Fruit fly (Drosophila melanogaster): Measurements from ENCODE around the gene Cpsf6.

Cpsf6 gene

DNA sequence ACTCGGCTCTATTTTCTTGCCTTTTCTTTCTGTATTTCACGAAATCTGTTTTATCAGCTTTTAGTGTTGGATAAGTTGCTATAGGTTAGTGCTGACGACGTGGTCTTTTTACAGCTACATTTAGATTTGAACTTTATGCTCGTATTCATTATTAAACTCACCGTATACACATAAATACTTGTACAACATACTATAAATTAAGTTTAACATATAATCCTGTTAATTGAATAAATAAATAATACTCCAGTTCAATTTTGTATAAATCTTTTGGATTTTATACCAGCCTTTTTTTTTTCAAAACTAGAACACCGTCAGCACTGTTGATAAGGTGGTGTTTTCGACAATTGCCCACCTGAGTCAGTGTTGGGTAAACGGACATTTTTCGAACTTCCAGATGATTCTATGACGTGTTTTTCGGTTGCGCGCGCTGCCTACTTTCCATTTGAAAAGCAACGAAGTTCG lies 6.4 kb downstream of the Cpsf6 start, which contains the start of gene BI-1 (continued):
- no peak for TF ChIP-seq crol (GFP tag; IDR thresholded peaks at IDR 0.05)
- TF ChIP-seq Lim3 (GFP tag; IDR thresholded peaks at IDR 0.05) = no peak
- no peak for TF ChIP-seq CG2889 (GFP tag; IDR thresholded peaks at IDR 0.05)
- TF ChIP-seq Dip3 (GFP tag; optimal IDR thresholded peaks at IDR 0.05) = peak; percentile 32
- no peak for TF ChIP-seq CG7963 (GFP tag; IDR thresholded peaks at IDR 0.05; ENCODE audit: partially characterized antibody)
- 0 out of 2 replicates have a peak, but pooled peaks have one; percentile 16 for TF ChIP-seq CG6272 (GFP tag; IDR thresholded peaks at IDR 0.05)
- TF ChIP-seq Dip2 (GFP tag; IDR thresholded peaks at IDR 0.05) = no peak
- TF ChIP-seq CG10147 (GFP tag; optimal IDR thresholded peaks at IDR 0.05) = peak; percentile 83
- TF ChIP-seq Gug (GFP tag; IDR thresholded peaks at IDR 0.05) = no peak
- TF ChIP-seq fd96Cb (tag; optimal IDR thresholded peaks at IDR 0.05) = peak; percentile 24
- no peak for TF ChIP-seq vvl (GFP tag; IDR thresholded peaks at IDR 0.05)
- peak; percentile 45; the same call in 2 of the 3 replicates for TF ChIP-seq tgo (GFP tag; IDR thresholded peaks at IDR 0.05)
- no peak for TF ChIP-seq emc (GFP tag; optimal IDR thresholded peaks at IDR 0.05)
- TF ChIP-seq CG31441 (GFP tag; IDR thresholded peaks at IDR 0.05) = no peak
- no peak for TF ChIP-seq run (tag; optimal IDR thresholded peaks at IDR 0.05)
- TF ChIP-seq ac (GFP tag; optimal IDR thresholded peaks at IDR 0.05) = no peak
- peak; percentile 13 for TF ChIP-seq CG4854 (GFP tag; optimal IDR thresholded peaks at IDR 0.05)
- TF ChIP-seq CG18764 (GFP tag; optimal IDR thresholded peaks at IDR 0.05) = peak; percentile 58
- peak; percentile 67 for TF ChIP-seq CG4328 (GFP tag; optimal IDR thresholded peaks at IDR 0.05)
- no peak for TF ChIP-seq tna (GFP tag; IDR thresholded peaks at IDR 0.05; ENCODE audit: partially characterized antibody)
- peak; percentile 16; the same call in 1 of the 3 replicates for TF ChIP-seq croc (GFP tag; conservative IDR thresholded peaks at IDR 0.05)
- no peak for TF ChIP-seq schlank (tag; optimal IDR thresholded peaks at IDR 0.05)
- no peak for TF ChIP-seq CG11085 (GFP tag; IDR thresholded peaks at IDR 0.05)
- TF ChIP-seq CG32772 (GFP tag; IDR thresholded peaks at IDR 0.05) = peak; percentile 24; the same call in 1 of the 2 replicates
- no peak for TF ChIP-seq CG6791 (GFP tag; IDR thresholded peaks at IDR 0.05; ENCODE audit: partially characterized antibody)
- peak; percentile 82 for TF ChIP-seq CG9932 (GFP tag; IDR thresholded peaks at IDR 0.05)
- no peak for TF ChIP-seq CG13287 (GFP tag; IDR thresholded peaks at IDR 0.05; ENCODE audit: partially characterized antibody)
- peak; percentile 71 for TF ChIP-seq CG6689 (GFP tag; IDR thresholded peaks at IDR 0.05)
- no peak for TF ChIP-seq H2.0 (GFP tag; IDR thresholded peaks at IDR 0.05)
- TF ChIP-seq CG31365 (tag; optimal IDR thresholded peaks at IDR 0.05) = no peak
- TF ChIP-seq Sox100B (GFP tag; optimal IDR thresholded peaks at IDR 0.05) = peak; percentile 79
- TF ChIP-seq hth (optimal IDR thresholded peaks at IDR 0.05) = no peak
- no peak for TF ChIP-seq HLH3B (GFP tag; IDR thresholded peaks at IDR 0.05)
- peak; percentile 44 for TF ChIP-seq CG13624 (GFP tag; optimal IDR thresholded peaks at IDR 0.05)
- no peak for TF ChIP-seq rib (GFP tag; IDR thresholded peaks at IDR 0.05)
- TF ChIP-seq NFAT (GFP tag; IDR thresholded peaks at IDR 0.05) = no peak
- peak; percentile 32 for TF ChIP-seq Bdp1 (GFP tag; optimal IDR thresholded peaks at IDR 0.05)
- no peak for TF ChIP-seq CG11504 (tag; optimal IDR thresholded peaks at IDR 0.05)
- TF ChIP-seq cwo (GFP tag; optimal IDR thresholded peaks at IDR 0.05) = peak; percentile 63
- peak; percentile 54 for TF ChIP-seq CG10209 (GFP tag; optimal IDR thresholded peaks at IDR 0.05)
- peak; percentile 58 for TF ChIP-seq CG12155 (GFP tag; optimal IDR thresholded peaks at IDR 0.05)
- TF ChIP-seq MBD-R2 (GFP tag; IDR thresholded peaks at IDR 0.05) = peak; percentile 50
- TF ChIP-seq CG2116 (GFP tag; optimal IDR thresholded peaks at IDR 0.05) = peak; percentile 22
- TF ChIP-seq maf-S (GFP tag; optimal IDR thresholded peaks at IDR 0.05) = peak; percentile 29
- TF ChIP-seq row (GFP tag; IDR thresholded peaks at IDR 0.05) = peak; percentile 94
- TF ChIP-seq kni (GFP tag; optimal IDR thresholded peaks at IDR 0.05) = peak; percentile 83
- peak; percentile 60 for TF ChIP-seq CG4404 (GFP tag; IDR thresholded peaks at IDR 0.05)
- no peak for TF ChIP-seq abd-A (tag; optimal IDR thresholded peaks at IDR 0.05)
- peak; percentile 89 for TF ChIP-seq Xbp1 (GFP tag; optimal IDR thresholded peaks at IDR 0.05)
- TF ChIP-seq Opbp (GFP tag; IDR thresholded peaks at IDR 0.05; ENCODE audit: partially characterized antibody) = no peak
- no peak for TF ChIP-seq ara (GFP tag; IDR thresholded peaks at IDR 0.05)
- peak; percentile 55 for TF ChIP-seq CG17829 (tag; optimal IDR thresholded peaks at IDR 0.05)

All from whole organism, embryonic.